Worm (Caenorhabditis elegans) whole organism, dauer: ENCODE data around the gene inx-18.

Source experiments
- unc-62 ChIP-seq: sonication (generic microtip); optimal IDR thresholded peaks from 2 replicates; lab custom pipeline; 2017; ENCODE audit warnings: missing biosample characterization, missing genetic modification reagents, missing genetic modification characterization

The inx-18 gene

ce11 chrIV:601595-601994 lies 4.6 kb upstream of the inx-18 start, which contains the start of gene srt-59:
Gene srt-59 (minus strand): TSS chrIV:601695.
- TF ChIP-seq unc-62 (GFP tag; lab: Kevin White, UChicago), result no peak

DNA sequence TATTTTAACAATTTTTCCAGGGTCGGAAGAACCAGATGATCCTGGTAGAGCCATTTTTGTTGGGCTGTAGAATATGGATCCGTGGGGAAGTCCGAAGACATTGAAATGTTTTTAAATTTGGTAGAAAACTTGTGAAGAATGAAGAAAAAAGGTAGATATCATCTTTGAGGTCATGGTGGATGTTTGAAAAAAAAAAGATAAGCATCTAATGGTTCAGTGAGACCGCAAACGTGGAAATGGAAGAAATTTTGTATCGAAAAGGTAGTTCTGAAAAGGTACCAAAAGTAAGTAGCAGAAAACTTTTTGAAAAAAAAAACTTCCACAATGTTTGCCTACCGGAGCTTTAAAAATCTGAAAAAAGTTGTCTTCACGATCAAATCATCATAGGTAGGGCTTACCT lies 2.6 kb upstream of the inx-18 start, which contains the start of gene prmt-4:
Gene prmt-4, minus strand, starts transcription at position 101 of the 400 bp plus-strand sequence.
- no peak for TF ChIP-seq unc-62 (GFP tag; lab: Kevin White, UChicago)

ce11 chrIV:604144-604543 lies 2.0 kb upstream of the inx-18 start, which contains the start of gene col-102:
Gene col-102 (plus strand): TSS chrIV:604444.
- TF ChIP-seq unc-62 (GFP tag; lab: Kevin White, UChicago), result no peak

DNA sequence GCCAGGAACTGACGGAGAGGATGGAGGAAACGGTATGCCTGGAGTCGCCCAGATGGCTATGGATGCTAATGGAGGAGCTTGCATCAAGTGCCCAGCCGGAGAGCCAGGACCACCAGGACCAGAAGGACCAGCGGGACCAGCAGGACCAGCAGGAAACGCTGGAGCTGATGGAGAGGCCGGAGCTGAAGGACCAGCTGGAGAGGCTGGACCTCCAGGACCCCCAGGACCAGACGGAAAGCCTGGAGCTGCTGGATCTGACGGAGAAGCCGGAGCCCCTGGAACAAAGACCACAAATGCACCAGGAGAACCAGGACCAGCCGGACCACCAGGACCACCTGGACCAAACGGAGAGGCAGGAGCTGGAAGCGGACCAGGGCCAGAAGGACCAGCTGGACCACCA lies 1.3 kb upstream of the inx-18 start:
- no peak for TF ChIP-seq unc-62 (GFP tag; lab: Kevin White, UChicago)

DNA sequence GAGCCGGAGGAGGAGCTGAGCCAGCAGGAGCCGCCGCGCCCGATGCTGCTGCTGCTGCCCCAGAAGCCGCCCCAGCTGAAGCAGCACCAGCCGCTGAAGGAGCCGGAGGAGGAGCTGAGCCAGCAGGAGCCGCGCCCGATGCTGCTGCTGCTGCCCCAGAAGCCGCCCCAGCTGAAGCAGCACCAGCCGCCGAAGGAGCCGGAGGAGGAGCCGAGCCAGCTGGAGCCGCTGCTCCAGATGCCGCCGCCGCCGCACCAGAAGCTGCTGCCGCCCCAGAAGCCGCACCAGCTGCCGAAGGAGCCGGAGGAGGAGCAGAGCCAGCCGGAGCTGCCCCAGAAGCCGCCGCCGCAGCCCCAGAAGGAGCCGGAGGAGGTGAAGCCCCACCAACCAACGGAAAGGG lies 724 bp upstream of the inx-18 start:
- TF ChIP-seq unc-62 (GFP tag; lab: Kevin White, UChicago), result no peak

DNA sequence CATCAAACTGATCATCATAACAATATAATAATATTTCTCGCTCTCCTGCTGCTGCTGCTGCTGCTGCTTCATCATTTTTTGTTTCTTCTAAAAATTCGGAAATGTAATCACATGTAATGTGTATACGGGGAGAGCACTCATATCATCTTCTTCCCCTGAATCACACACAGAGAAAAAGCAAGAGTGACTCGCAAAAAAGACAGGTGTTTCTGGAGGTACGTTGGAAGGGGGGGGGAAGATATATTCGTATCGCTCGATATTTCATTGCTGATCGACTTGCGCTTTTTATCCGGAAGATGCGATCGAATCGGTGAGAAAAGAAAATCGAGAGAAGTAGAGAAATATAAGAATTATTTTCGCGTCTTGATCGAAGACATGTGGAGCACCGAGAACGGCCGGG lies 1.5 kb downstream of the inx-18 start:
- TF ChIP-seq unc-62 (GFP tag; lab: Kevin White, UChicago), result no peak

DNA sequence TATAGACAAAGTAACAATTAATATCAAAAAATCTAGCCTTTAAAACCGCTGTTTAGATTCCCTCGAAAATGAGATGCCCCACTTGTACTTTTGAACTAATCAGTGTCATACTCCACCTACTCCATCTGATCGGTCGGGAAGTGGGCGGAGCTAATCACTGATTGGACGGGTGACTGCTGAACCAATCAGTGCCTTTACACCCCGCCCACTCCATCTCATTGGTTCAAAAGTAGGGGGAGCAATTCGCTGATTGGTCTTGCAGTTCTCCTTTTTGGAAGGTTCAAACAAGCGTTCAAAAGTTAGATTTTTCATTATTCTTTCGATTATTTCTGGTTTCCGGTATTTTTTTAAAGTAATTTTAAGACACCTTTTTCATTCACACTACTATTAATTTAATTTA lies 7.0 kb downstream of the inx-18 start:
- TF ChIP-seq unc-62 (GFP tag; lab: Kevin White, UChicago), result no peak

DNA sequence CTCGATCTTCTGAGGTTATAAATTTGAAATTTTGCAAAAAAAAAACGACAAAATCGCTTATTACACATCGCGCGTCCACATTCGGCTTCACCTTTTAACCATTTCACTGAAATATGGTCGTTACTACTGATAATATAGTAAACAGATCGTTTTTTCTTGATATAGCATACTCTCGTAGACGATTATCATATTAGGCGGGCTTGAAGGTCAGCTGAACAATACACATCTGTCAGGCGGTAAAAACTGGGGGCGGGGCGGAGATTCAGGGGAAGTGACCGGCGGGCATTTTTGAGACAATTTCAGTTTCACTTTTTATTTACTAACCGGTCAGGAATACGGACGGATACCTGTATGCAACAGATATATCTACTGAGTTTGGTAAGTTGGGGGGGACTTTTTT lies 9.1 kb downstream of the inx-18 start, which contains the start of gene C18H7.1:
Gene C18H7.1, plus strand, starts transcription at position 301 of the 400 bp plus-strand sequence.
- no peak for TF ChIP-seq unc-62 (GFP tag; lab: Kevin White, UChicago)

- no peak for TF ChIP-seq unc-62 (GFP tag; lab: Kevin White, UChicago)
Measured at ce11 chrIV:619766-620165, 13.6 kb downstream of the inx-18 start.

DNA sequence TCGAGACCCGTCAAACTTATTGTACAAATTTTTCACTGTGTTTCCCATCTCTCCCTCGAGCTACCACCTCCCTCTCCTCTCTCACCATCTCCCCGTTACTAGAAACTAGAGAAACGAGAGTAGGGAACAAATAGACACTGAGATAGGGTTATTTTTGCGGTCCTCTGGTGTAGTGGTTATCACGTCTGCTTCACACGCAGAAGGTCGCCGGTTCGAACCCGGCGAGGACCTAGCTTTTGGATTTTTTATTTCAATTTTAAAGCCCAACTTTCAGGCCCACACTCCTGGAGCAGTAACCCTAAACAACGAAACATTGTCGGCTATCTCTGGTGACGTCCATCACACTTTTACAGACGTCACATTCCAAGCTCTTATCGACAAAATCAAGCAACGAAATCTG lies 14.2 kb downstream of the inx-18 start:
- TF ChIP-seq unc-62 (GFP tag; lab: Kevin White, UChicago), result no peak

- no peak for TF ChIP-seq unc-62 (GFP tag; lab: Kevin White, UChicago)
Measured at ce11 chrIV:622989-623388, 16.8 kb downstream of the inx-18 start.

DNA sequence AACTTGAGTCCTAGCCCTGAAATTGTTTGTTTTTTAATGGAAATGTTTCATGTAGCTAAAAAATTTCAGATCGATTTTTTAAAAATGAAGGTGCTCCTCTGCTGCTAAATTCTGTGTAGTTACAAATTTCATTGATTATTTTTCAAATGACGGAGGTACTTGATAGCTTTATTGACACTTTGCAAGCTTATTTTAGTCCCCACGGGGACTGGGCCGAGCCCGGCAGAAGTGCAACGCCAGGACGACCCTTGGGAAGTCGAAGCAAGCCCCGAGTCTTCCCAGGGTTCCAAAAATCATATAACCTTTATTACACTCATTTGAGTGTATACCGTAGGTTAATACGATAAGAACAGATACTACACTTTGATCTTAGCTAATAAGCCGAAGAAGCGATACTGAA lies 17.7 kb downstream of the inx-18 start:
- TF ChIP-seq unc-62 (GFP tag; lab: Kevin White, UChicago), result no peak

DNA sequence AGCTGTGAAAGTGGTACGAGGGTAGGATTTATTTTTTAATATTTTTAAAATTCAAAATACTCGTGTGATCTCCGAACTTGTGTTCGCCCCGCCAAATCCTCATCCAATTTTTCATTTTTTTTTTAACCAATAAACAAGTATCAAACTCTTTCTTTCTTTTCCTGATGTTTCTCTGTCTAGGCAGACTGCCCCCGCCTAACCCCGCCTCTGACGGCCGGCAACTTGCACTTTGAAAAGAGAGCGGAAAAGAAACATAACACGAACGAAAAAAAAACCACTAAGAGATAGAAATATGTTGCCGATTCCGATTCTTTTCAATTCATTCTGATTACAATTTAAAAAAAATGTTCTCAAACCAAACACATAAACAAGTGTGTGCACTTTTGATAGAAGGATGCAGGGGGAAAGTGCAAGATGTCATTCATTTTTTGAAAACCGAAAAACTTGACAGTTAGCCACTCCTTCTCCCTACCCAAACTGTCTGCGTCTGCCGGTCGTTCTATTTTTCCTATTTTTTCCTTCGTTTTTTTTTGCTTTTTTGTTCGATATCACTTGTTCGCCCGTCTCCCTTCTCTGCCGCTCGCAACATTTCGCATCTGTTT lies 19.9 kb downstream of the inx-18 start:
- TF ChIP-seq unc-62 (GFP tag; lab: Kevin White, UChicago), result no peak

DNA sequence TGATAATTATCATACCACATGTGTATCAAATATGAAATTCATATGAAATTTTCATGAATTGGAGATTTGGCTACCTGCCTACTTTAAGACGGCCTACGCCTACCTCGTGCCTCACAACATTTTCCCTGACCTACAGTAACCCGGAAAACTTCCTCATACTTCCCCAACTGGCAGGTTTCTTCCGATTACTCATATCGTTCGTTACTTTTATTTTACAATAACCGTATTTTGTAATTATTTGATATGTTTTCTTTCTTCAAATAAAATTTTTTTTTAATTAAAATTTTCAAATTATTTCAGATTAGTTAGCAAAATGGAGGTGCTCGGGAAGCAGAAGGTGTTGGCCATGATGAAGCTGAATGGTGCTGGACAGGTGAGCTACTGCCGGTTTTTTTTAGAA lies 21.1 kb downstream of the inx-18 start, which contains the start of gene nhr-76:
Gene nhr-76, plus strand, starts transcription at position 301 of the 400 bp plus-strand sequence.
- no peak for TF ChIP-seq unc-62 (GFP tag; lab: Kevin White, UChicago)

DNA sequence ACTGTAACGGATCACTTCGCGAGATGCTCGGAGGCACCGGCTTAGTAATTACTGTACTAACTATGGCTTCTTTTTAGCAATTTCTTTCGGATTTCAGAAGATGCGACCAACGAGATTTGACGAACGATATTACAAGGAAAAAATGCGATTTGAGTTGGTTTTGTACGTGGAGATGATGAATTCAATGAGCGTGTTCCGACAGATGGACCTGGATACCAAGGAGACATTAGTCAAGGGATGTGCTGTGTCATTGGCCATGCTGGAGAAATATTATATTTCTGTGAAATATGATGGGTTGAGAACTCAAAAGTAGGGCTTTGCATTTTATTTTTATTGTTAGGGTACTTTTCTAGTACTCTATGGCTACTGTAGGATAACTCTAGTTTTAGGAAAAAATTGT lies 24.4 kb downstream of the inx-18 start:
- no peak for TF ChIP-seq unc-62 (GFP tag; lab: Kevin White, UChicago)

- no peak for TF ChIP-seq unc-62 (GFP tag; lab: Kevin White, UChicago)
Measured at ce11 chrIV:631869-632268, 25.7 kb downstream of the inx-18 start.

DNA sequence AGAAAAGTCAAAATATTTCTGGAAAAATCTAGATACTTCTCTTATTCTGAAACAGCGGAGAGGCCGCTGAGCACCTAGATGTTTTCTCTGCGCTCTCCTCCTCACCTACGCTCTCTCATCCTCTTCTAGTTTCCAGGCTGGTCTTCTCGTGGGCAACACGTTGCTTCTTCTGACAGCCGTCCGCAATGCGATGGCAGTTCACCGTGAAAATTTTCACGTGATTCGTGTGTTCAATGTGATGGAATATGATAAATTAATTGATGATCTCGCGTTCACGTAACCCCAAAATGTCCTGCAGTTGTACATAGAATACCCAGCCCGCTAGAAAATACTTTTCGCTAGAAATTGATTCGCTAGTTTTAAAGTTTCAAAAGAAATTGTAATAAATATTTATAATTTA lies 27.4 kb downstream of the inx-18 start:
- TF ChIP-seq unc-62 (GFP tag; lab: Kevin White, UChicago), result no peak
